Worm (Caenorhabditis elegans) whole organism, young adult: ENCODE data around the gene fipr-12.

Experiments used
- B0019.2 ChIP-seq: fragments of 200-800 bp; sonication (Bioruptor generic); conservative IDR thresholded peaks from 2 replicates; pipeline ENCODE4 v1.3.6; 2022; ENCODE audit warnings: missing genetic modification reagents, missing genetic modification characterization, missing compliant biosample characterization
- B0035.1 ChIP-seq: sonication (generic microtip); optimal IDR thresholded peaks from 2 replicates; lab custom pipeline; 2016; ENCODE audit warnings: missing genetic modification characterization, mild to moderate bottlenecking, missing compliant biosample characterization, missing genotype, missing genetic modification reagents
- B0336.3 ChIP-seq: fragments of 200-800 bp; sonication (Bioruptor generic); IDR thresholded peaks from 2 replicates; pipeline ENCODE4 v1.3.6; 2022; ENCODE audit warnings: missing genetic modification characterization, missing compliant biosample characterization
- C06A6.2 ChIP-seq: fragments of 200-800 bp; sonication (Bioruptor generic); conservative IDR thresholded peaks from 2 replicates; pipeline ENCODE4 v1.3.6; 2022; ENCODE audit warnings: missing genetic modification characterization, missing compliant biosample characterization
- D2030.7 ChIP-seq: fragments of 200-800 bp; sonication (Bioruptor generic); IDR thresholded peaks from 2 replicates; pipeline ENCODE4 v1.3.6; 2022; ENCODE audit warnings: missing genetic modification reagents, missing genetic modification characterization, missing compliant biosample characterization
- F22D6.2 ChIP-seq: sonication (generic microtip); optimal IDR thresholded peaks from 2 replicates; lab custom pipeline; 2016; ENCODE audit warnings: mild to moderate bottlenecking, missing genetic modification characterization, missing compliant biosample characterization
- F33H1.4 ChIP-seq: fragments of 200-800 bp; sonication (Bioruptor generic); IDR thresholded peaks from 2 replicates; pipeline ENCODE4 v1.3.6; 2022; ENCODE audit warnings: missing genetic modification reagents, missing genetic modification characterization, missing compliant biosample characterization
- F49E8.2 ChIP-seq: sonication (generic microtip); optimal IDR thresholded peaks from 3 replicates; lab custom pipeline; 2017; ENCODE audit warnings: missing genetic modification characterization, mild to moderate bottlenecking, missing compliant biosample characterization, antibody characterized with exemption, moderate library complexity; ENCODE audit not compliant: insufficient read depth
- F57A8.1 ChIP-seq: fragments of 200-800 bp; sonication (Bioruptor generic); optimal IDR thresholded peaks from 2 replicates; lab custom pipeline; 2018; ENCODE audit warnings: mild to moderate bottlenecking, missing genetic modification characterization, moderate library complexity, missing compliant biosample characterization
- K12H6.12 ChIP-seq: fragments of 200-800 bp; sonication (Bioruptor generic); optimal IDR thresholded peaks from 2 replicates; lab custom pipeline; 2018; ENCODE audit warnings: mild to moderate bottlenecking, missing genetic modification characterization, missing compliant biosample characterization
- T26A5.8 ChIP-seq: sonication (generic microtip); optimal IDR thresholded peaks from 2 replicates; lab custom pipeline; 2016; ENCODE audit warnings: missing genetic modification characterization, missing compliant biosample characterization
- Y53F4B.3 ChIP-seq: fragments of 200-800 bp; sonication (Bioruptor generic); IDR thresholded peaks from 2 replicates; pipeline ENCODE4 v1.3.6; 2022; ENCODE audit warnings: missing genetic modification reagents, missing genetic modification characterization, missing compliant biosample characterization
- Y53G8AR.9 ChIP-seq: fragments of 200-800 bp; sonication (Bioruptor generic); conservative IDR thresholded peaks from 2 replicates; pipeline ENCODE4 v1.3.6; 2022; ENCODE audit warnings: missing genetic modification reagents, missing genetic modification characterization, missing compliant biosample characterization
- ama-1 ChIP-seq, 3 experiments: fragments of 150-350 bp in 1 of 3; sonication (generic microtip) in 2 of 3; optimal IDR thresholded peaks; 2 replicates each; lab custom pipeline; 2014 to 2018; ENCODE audit warnings: missing biosample characterization in 2 of 3, missing genetic modification characterization in 2 of 3, missing genetic modification reagents in 2 of 3
- aptf-3 ChIP-seq: fragments of 200-800 bp; sonication (Bioruptor generic); IDR thresholded peaks from 2 replicates; pipeline ENCODE4 v1.3.6; 2022; ENCODE audit warnings: missing genetic modification characterization, missing compliant biosample characterization
- attf-6 ChIP-seq: fragments of 200-800 bp; sonication (Bioruptor generic); IDR thresholded peaks from 2 replicates; pipeline ENCODE4 v1.3.6; 2022; ENCODE audit warnings: missing genetic modification reagents, missing genetic modification characterization, missing compliant biosample characterization
- bed-2 ChIP-seq: fragments of 200-800 bp; sonication (Bioruptor generic); IDR thresholded peaks from 2 replicates; pipeline ENCODE4 v1.3.6; 2022; ENCODE audit warnings: missing genetic modification reagents, missing genetic modification characterization, missing compliant biosample characterization
- ccch-3 ChIP-seq: fragments of 200-800 bp; sonication (Bioruptor generic); optimal IDR thresholded peaks from 2 replicates; lab custom pipeline; 2018; ENCODE audit warnings: mild to moderate bottlenecking, missing genetic modification characterization, missing compliant biosample characterization
- ceh-100 ChIP-seq: fragments of 200-800 bp; sonication (Bioruptor generic); IDR thresholded peaks from 2 replicates; pipeline ENCODE4 v1.3.6; 2022; ENCODE audit warnings: missing genetic modification reagents, missing genetic modification characterization, missing compliant biosample characterization
- ceh-27 ChIP-seq: fragments of 200-800 bp; sonication (Bioruptor generic); optimal IDR thresholded peaks from 2 replicates; lab custom pipeline; 2018; ENCODE audit warnings: mild to moderate bottlenecking, missing genetic modification characterization, moderate library complexity, missing compliant biosample characterization
- ceh-58 ChIP-seq: fragments of 200-800 bp; sonication (Bioruptor generic); IDR thresholded peaks from 2 replicates; pipeline ENCODE4 v1.3.6; 2022; ENCODE audit warnings: missing genetic modification characterization, missing compliant biosample characterization
- ceh-91 ChIP-seq: fragments of 200-800 bp; sonication (Bioruptor generic); IDR thresholded peaks from 2 replicates; pipeline ENCODE4 v1.3.6; 2022; ENCODE audit warnings: missing genetic modification reagents, missing genetic modification characterization, missing compliant biosample characterization
- die-1 ChIP-seq: sonication (generic microtip); optimal IDR thresholded peaks from 2 replicates; lab custom pipeline; 2016; ENCODE audit warnings: missing genotype, mild to moderate bottlenecking, missing genetic modification characterization, missing compliant biosample characterization
- dox-1 ChIP-seq: fragments of 200-800 bp; sonication (Bioruptor generic); IDR thresholded peaks from 2 replicates; pipeline ENCODE4 v1.3.6; 2022; ENCODE audit warnings: missing genetic modification reagents, missing genetic modification characterization, missing compliant biosample characterization
- dpff-1 ChIP-seq: sonication (generic microtip); optimal IDR thresholded peaks from 2 replicates; lab custom pipeline; 2017; ENCODE audit warnings: mild to moderate bottlenecking, missing genetic modification characterization, missing compliant biosample characterization
- dpl-1 ChIP-seq: fragments of 150-350 bp; optimal IDR thresholded peaks from 2 replicates; lab custom pipeline; 2014; ENCODE audit warnings: missing biosample characterization, missing genetic modification reagents, missing genetic modification characterization
- egl-44 ChIP-seq: fragments of 200-800 bp; sonication (Bioruptor generic); IDR thresholded peaks from 2 replicates; pipeline ENCODE4 v1.3.6; 2022; ENCODE audit warnings: missing genetic modification reagents, missing genetic modification characterization, missing compliant biosample characterization
- ets-4 ChIP-seq: fragments of 200-800 bp; sonication (Bioruptor generic); optimal IDR thresholded peaks from 2 replicates; lab custom pipeline; 2018; ENCODE audit warnings: mild to moderate bottlenecking, missing genetic modification characterization, missing compliant biosample characterization
- him-1 ChIP-seq: sonication (generic microtip); optimal IDR thresholded peaks from 2 replicates; lab custom pipeline; 2016; ENCODE audit warnings: missing genotype, missing genetic modification reagents, missing genetic modification characterization, missing compliant biosample characterization
- hlh-26 ChIP-seq: fragments of 200-800 bp; sonication (Bioruptor generic); conservative IDR thresholded peaks from 2 replicates; pipeline ENCODE4 v1.3.6; 2022; ENCODE audit warnings: missing genetic modification reagents, missing genetic modification characterization, missing compliant biosample characterization
- hmg-1.2 ChIP-seq: fragments of 200-800 bp; sonication (Bioruptor generic); IDR thresholded peaks from 2 replicates; pipeline ENCODE4 v1.3.6; 2022; ENCODE audit warnings: missing genetic modification reagents, missing genetic modification characterization, missing compliant biosample characterization
- lin-35 ChIP-seq, 3 experiments: fragments of 150-350 bp in 2 of 3; sonication (generic microtip) in 1 of 3; optimal IDR thresholded peaks; 2 replicates each; lab custom pipeline; 2014 to 2018; ENCODE audit warnings: missing biosample characterization in 3 of 3, missing genetic modification characterization in 3 of 3, missing genetic modification reagents in 3 of 3
- lir-1 ChIP-seq: fragments of 200-800 bp; sonication (Bioruptor generic); conservative IDR thresholded peaks from 2 replicates; pipeline ENCODE4 v1.3.6; 2022; ENCODE audit warnings: missing genetic modification reagents, missing genetic modification characterization, missing compliant biosample characterization
- madf-6 ChIP-seq: fragments of 200-800 bp; sonication (Bioruptor generic); IDR thresholded peaks from 2 replicates; pipeline ENCODE4 v1.3.6; 2022; ENCODE audit warnings: missing genetic modification reagents, missing genetic modification characterization, missing compliant biosample characterization
- mcd-1 ChIP-seq: fragments of 200-800 bp; sonication (Bioruptor generic); IDR thresholded peaks from 2 replicates; pipeline ENCODE4 v1.3.6; 2022; ENCODE audit warnings: missing genetic modification reagents, missing genetic modification characterization, missing compliant biosample characterization
- mel-28 ChIP-seq: sonication (generic microtip); optimal IDR thresholded peaks from 2 replicates; lab custom pipeline; 2016; ENCODE audit warnings: borderline replicate concordance, mild to moderate bottlenecking, missing genetic modification characterization, missing compliant biosample characterization
- nfya-2 ChIP-seq: fragments of 200-800 bp; sonication (Bioruptor generic); IDR thresholded peaks from 2 replicates; pipeline ENCODE4 v1.3.6; 2022; ENCODE audit warnings: missing genetic modification reagents, missing genetic modification characterization, missing compliant biosample characterization
- nfyb-1 ChIP-seq: fragments of 200-800 bp; sonication (Bioruptor generic); IDR thresholded peaks from 2 replicates; pipeline ENCODE4 v1.3.6; 2022; ENCODE audit warnings: missing genetic modification reagents, missing genetic modification characterization, missing compliant biosample characterization
- nhr-120 ChIP-seq: fragments of 200-800 bp; sonication (Bioruptor generic); IDR thresholded peaks from 2 replicates; pipeline ENCODE4 v1.3.6; 2022; ENCODE audit warnings: missing genetic modification characterization, missing compliant biosample characterization
- nhr-80 ChIP-seq: sonication (generic microtip); optimal IDR thresholded peaks from 2 replicates; lab custom pipeline; 2016; ENCODE audit warnings: missing genetic modification characterization, missing compliant biosample characterization
- pha-4 ChIP-seq: fragments of 150-350 bp; sonication (generic microtip); optimal IDR thresholded peaks from 2 replicates; lab custom pipeline; 2014; ENCODE audit warnings: missing biosample characterization, missing genetic modification reagents, missing genetic modification characterization
- rcor-1 ChIP-seq: fragments of 200-800 bp; sonication (Bioruptor generic); IDR thresholded peaks from 2 replicates; pipeline ENCODE4 v1.3.6; 2022; ENCODE audit warnings: missing genetic modification reagents, missing genetic modification characterization, missing compliant biosample characterization
- rpc-1 ChIP-seq, 2 experiments: fragments of 150-350 bp in 1 of 2; sonication (generic microtip) in 1 of 2; optimal IDR thresholded peaks; 2 replicates each; lab custom pipeline; 2014 to 2018; ENCODE audit warnings: missing biosample characterization in 1 of 2, missing genetic modification characterization in 1 of 2, missing genetic modification reagents in 1 of 2, missing genotype in 1 of 2
- sea-2 ChIP-seq: fragments of 200-800 bp; sonication (Bioruptor generic); IDR thresholded peaks from 2 replicates; pipeline ENCODE4 v1.3.6; 2022; ENCODE audit warnings: missing genetic modification characterization, missing compliant biosample characterization
- snpc-3.4 ChIP-seq: sonication (generic microtip); optimal IDR thresholded peaks from 2 replicates; lab custom pipeline; 2017; ENCODE audit warnings: missing genetic modification characterization, mild to moderate bottlenecking, missing compliant biosample characterization, antibody characterized with exemption, moderate library complexity, missing genotype, missing genetic modification reagents
- tbp1 ChIP-seq: fragments of 200-800 bp; sonication (Bioruptor generic); optimal IDR thresholded peaks from 2 replicates; lab custom pipeline; 2018; ENCODE audit warnings: mild to moderate bottlenecking, missing genetic modification characterization, missing compliant biosample characterization
- unc-62 ChIP-seq: fragments of 150-350 bp; optimal IDR thresholded peaks from 2 replicates; lab custom pipeline; 2014; ENCODE audit warnings: missing biosample characterization, missing genetic modification reagents, missing genetic modification characterization
- zfh-2 ChIP-seq: fragments of 200-800 bp; sonication (Bioruptor generic); conservative IDR thresholded peaks from 2 replicates; pipeline ENCODE4 v1.3.6; 2022; ENCODE audit warnings: missing genetic modification reagents, missing genetic modification characterization, missing compliant biosample characterization

Gene fipr-12

ce11 chrV:9978425-9978824, 35.3 kb downstream of the fipr-12 start (continued):
- TF ChIP-seq F49E8.2 (peak; percentile 63), ama-1 (optimal IDR thresholded peaks at IDR 0.05; lab: Kevin White, UChicago) (no peak), ama-1 (GFP tag; optimal IDR thresholded peaks at IDR 0.05; lab: Kevin White, UChicago) (no peak), lin-35 (GFP tag; optimal IDR thresholded peaks at IDR 0.05; lab: Kevin White, UChicago) (peak in 1 of 3 experiments; percentile 34), D2030.7 (peak; percentile 41), nhr-120 (GFP tag; lab: Robert Waterston, UW) (no peak), zfh-2 (GFP tag; lab: Robert Waterston, UW) (peak; percentile 51), egl-44 (GFP tag; lab: Robert Waterston, UW) (no peak), snpc-3.4 (tag; lab: Kevin White, UChicago) (peak; percentile 16), B0035.1 (tag; lab: Kevin White, UChicago) (no peak), ceh-91 (GFP tag; lab: Robert Waterston, UW) (no peak), B0019.2 (GFP tag; lab: Robert Waterston, UW) (no peak), unc-62 (GFP tag; lab: Kevin White, UChicago) (no peak), ccch-3 (no peak), Y53G8AR.9 (GFP tag; lab: Robert Waterston, UW) (0 out of 2 replicates have a peak, but pooled peaks have one; percentile 14), F33H1.4 (GFP tag; lab: Robert Waterston, UW) (no peak), him-1 (tag; lab: Kevin White, UChicago) (no peak), ceh-58 (no peak), madf-6 (peak; percentile 50; the same call in 1 of the 2 replicates), hlh-26 (no peak), Y53F4B.3 (GFP tag; lab: Robert Waterston, UW) (no peak), ceh-100 (GFP tag; lab: Robert Waterston, UW) (peak; percentile 18; the same call in 1 of the 2 replicates), bed-2 (GFP tag; lab: Robert Waterston, UW) (no peak), C06A6.2 (GFP tag; lab: Robert Waterston, UW) (no peak), T26A5.8 (no peak), dpff-1 (tag; lab: Kevin White, UChicago) (no peak), F22D6.2 (no peak), tbp1 (peak; percentile 20), rcor-1 (GFP tag; lab: Robert Waterston, UW) (peak; percentile 20; the same call in 1 of the 2 replicates), hmg-1.2 (0 out of 2 replicates have a peak, but pooled peaks have one; percentile 19), dox-1 (GFP tag; lab: Robert Waterston, UW) (no peak), K12H6.12 (peak; percentile 13), mcd-1 (GFP tag; lab: Robert Waterston, UW) (peak; percentile 38; the same call in 1 of the 2 replicates), dpl-1 (no peak), rpc-1 (optimal IDR thresholded peaks at IDR 0.05; lab: Kevin White, UChicago) (no peak), rpc-1 (tag; optimal IDR thresholded peaks at IDR 0.05; lab: Kevin White, UChicago) (no peak), ets-4 (GFP tag; lab: Kevin White, UChicago) (no peak), B0336.3 (peak; percentile 84), lir-1 (GFP tag; lab: Robert Waterston, UW) (no peak), attf-6 (GFP tag; lab: Robert Waterston, UW) (0 out of 2 replicates have a peak, but pooled peaks have one; percentile 11), nfyb-1 (0 out of 2 replicates have a peak, but pooled peaks have one; percentile 47), sea-2 (GFP tag; lab: Robert Waterston, UW) (no peak), die-1 (peak; percentile 23), mel-28 (tag; lab: Kevin White, UChicago) (no peak), nfya-2 (GFP tag; lab: Robert Waterston, UW) (no peak), aptf-3 (GFP tag; lab: Robert Waterston, UW) (no peak), F57A8.1 (no peak), ceh-27 (GFP tag; lab: Kevin White, UChicago) (peak; percentile 39), pha-4 (tag; lab: Kevin White, UChicago) (no peak), nhr-80 (no peak)
